Worm (Caenorhabditis elegans) whole organism, L4 larva: ENCODE data around the gene F39G3.2.

Experiments
- R02D3.7 ChIP-seq: fragments of 150-350 bp; sonication (generic microtip); optimal IDR thresholded peaks from 3 replicates; lab custom pipeline; 2014; ENCODE audit warnings: missing biosample characterization, missing genetic modification characterization
- mxl-3 ChIP-seq: fragments of 200-800 bp; sonication (Bioruptor generic); optimal IDR thresholded peaks from 2 replicates; lab custom pipeline; 2018; ENCODE audit warnings: mild to moderate bottlenecking, missing genetic modification characterization, missing compliant biosample characterization

- TF ChIP-seq mxl-3 (GFP tag; lab: Kevin White, UChicago) (no peak), R02D3.7 (tag; lab: Kevin White, UChicago) (no peak)
Observed at ce11 chrV:4700189-4700588, 37.4 kb upstream of the F39G3.2 start, which contains the start of gene ZC266.1.
